Worm (Caenorhabditis elegans): ENCODE measurements around the gene M02E1.4.

DNA sequence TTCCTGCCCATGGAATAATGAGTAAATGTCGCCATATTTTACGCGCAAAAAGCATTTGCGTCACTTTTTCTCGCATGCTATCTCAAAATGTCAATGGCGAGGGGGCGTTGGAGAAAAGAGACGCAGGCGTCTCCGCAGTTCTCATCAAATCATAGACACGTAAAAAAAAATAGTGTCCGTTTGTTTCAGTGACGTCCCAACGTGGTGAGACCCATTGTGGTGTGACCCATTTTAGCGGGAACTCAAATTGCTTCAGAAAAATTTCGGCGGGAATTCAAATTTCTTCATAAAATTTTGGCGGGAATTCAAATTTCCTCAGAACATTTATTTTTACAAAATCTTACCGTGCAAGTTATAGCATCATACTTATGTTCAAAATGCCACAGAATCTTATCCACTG is 30.7 kb downstream of the M02E1.4 start:
- TF ChIP-seq snpc-4 (tag; optimal IDR thresholded peaks at IDR 0.05) (no peak), F37D6.2 (tag; optimal IDR thresholded peaks at IDR 0.05) (no peak), nhr-10 (tag; optimal IDR thresholded peaks at IDR 0.05) (no peak)

Measured in whole organism, L4 larva.